Worm (Caenorhabditis elegans) whole organism, L4/young adult: ENCODE results near the gene F54D8.6.

ENCODE experiments used
- W03F9.2 ChIP-seq: fragments of 150-350 bp; optimal IDR thresholded peaks from 2 replicates; lab custom pipeline; 2014; ENCODE audit warnings: missing biosample characterization, missing genetic modification characterization
- him-1 ChIP-seq: sonication (generic microtip); optimal IDR thresholded peaks from 2 replicates; lab custom pipeline; 2016; ENCODE audit warnings: missing genotype, missing genetic modification reagents, missing genetic modification characterization, missing compliant biosample characterization

- TF ChIP-seq W03F9.2 (no peak), him-1 (tag; lab: Kevin White, UChicago) (no peak)
Measured at ce11 chrIII:5094506-5094905, 8.3 kb upstream of the F54D8.6 start, which contains the start of gene F54D8.10.
